Fruit fly (Drosophila melanogaster): Measurements from ENCODE around the gene Rat1.

- TF ChIP-seq Pdp1 (GFP tag; optimal IDR thresholded peaks at IDR 0.05) = peak in 1 of 2 experiments; percentile 56
- TF ChIP-seq CG2875 (GFP tag; optimal IDR thresholded peaks at IDR 0.05) = peak; percentile 60
- TF ChIP-seq stc (GFP tag; IDR thresholded peaks at IDR 0.05) = peak; percentile 85
- peak; percentile 74 for TF ChIP-seq zfh2 (GFP tag; optimal IDR thresholded peaks at IDR 0.05)
- peak; percentile 41 for TF ChIP-seq pho (GFP tag; optimal IDR thresholded peaks at IDR 0.05)
- TF ChIP-seq CG6765 (GFP tag; optimal IDR thresholded peaks at IDR 0.05) = peak; percentile 76
- TF ChIP-seq CG4730 (GFP tag; IDR thresholded peaks at IDR 0.05) = peak; percentile 91
- peak; percentile 85 for TF ChIP-seq nerfin-1 (tag; optimal IDR thresholded peaks at IDR 0.05)
- no peak for TF ChIP-seq Atf6 (GFP tag; IDR thresholded peaks at IDR 0.05)
- TF ChIP-seq CG4820 (GFP tag; optimal IDR thresholded peaks at IDR 0.05) = no peak
- TF ChIP-seq Sry-δ (GFP tag; optimal IDR thresholded peaks at IDR 0.05) = peak; percentile 95
Observed at dm6 chr2L:6950096-6950495, 42.2 kb downstream of the Rat1 start, which contains the start of the genes Gas41 and SA1.
